Worm (Caenorhabditis elegans) whole organism, L4/young adult: ENCODE data around the gene sdz-31.

Experiments
- W03F9.2 ChIP-seq: fragments of 150-350 bp; optimal IDR thresholded peaks from 2 replicates; lab custom pipeline; 2014; ENCODE audit warnings: missing biosample characterization, missing genetic modification characterization
- dao-5 ChIP-seq: sonication (generic microtip); optimal IDR thresholded peaks from 2 replicates; lab custom pipeline; 2016; ENCODE audit warnings: missing genotype, missing genetic modification characterization, moderate library complexity, missing compliant biosample characterization
- him-1 ChIP-seq: sonication (generic microtip); optimal IDR thresholded peaks from 2 replicates; lab custom pipeline; 2016; ENCODE audit warnings: missing genotype, missing genetic modification reagents, missing genetic modification characterization, missing compliant biosample characterization

The sdz-31 gene

DNA sequence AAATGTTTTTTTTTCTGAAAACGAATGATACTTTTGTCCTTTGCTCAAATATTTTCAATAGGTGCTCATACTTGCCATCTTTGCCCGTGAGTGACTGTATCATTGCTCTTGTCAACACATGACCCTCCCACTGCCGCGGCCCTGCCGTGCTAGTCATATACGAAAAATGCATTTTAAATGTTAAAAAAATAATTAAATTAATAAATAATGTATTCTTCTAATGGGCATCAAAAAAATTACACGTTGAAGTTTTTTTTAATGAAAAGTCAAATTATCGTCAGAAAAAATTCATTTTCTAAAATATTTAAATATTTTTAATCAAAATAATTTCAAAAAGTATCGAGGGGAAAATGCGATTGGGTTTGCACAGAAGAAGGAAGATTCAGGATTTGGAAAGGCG, 42.5 kb downstream of the sdz-31 start, which contains the start of gene C50H2.7:
Gene C50H2.7 (plus strand): TSS at position 301 of the 400 bp plus-strand sequence.
- TF ChIP-seq dao-5 (tag; lab: Kevin White, UChicago) (no peak), him-1 (tag; lab: Kevin White, UChicago) (no peak), W03F9.2 (tag; lab: Kevin White, UChicago) (no peak)

DNA sequence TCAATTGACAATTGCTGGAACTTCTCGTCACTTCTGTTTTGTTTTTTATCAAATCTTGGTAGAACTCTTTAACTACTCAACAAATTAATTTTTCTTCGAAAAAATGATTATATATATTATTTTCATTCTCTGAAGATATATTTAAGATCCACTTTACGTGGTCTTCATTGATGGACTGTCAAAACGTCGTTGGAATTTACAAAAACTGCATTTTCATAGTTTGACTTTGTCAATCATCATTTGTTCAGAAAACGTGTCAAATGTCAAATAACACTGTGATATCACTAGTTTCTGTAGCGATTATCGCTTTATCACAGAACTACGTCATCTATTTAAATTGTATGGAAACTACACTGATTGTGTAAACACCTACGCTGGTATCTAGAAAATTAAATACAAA, 44.4 kb downstream of the sdz-31 start:
- TF ChIP-seq dao-5 (tag; lab: Kevin White, UChicago) = no peak
- TF ChIP-seq him-1 (tag; lab: Kevin White, UChicago) = no peak
- no peak for TF ChIP-seq W03F9.2 (tag; lab: Kevin White, UChicago)

DNA sequence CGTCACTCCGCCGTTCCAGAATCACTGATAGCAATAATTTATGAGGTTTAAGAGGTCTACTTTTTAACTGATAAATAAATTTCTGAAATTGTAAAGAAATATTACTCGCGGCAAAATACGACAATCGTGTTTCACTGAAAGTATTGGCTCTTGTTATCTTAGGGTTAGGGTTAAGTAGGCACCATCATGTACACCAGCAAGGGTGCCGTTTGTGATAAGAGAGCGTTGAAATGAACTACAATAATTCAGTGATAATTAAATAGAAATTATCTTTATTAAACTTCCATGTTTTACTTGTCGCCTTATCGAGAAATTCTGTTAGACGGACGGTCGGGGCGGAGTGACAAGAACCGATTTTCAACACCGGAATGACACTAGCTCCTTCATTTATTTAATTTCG, 45.7 kb downstream of the sdz-31 start:
- no peak for TF ChIP-seq dao-5 (tag; lab: Kevin White, UChicago)
- TF ChIP-seq W03F9.2 (tag; lab: Kevin White, UChicago) = no peak
- no peak for TF ChIP-seq him-1 (tag; lab: Kevin White, UChicago)

DNA sequence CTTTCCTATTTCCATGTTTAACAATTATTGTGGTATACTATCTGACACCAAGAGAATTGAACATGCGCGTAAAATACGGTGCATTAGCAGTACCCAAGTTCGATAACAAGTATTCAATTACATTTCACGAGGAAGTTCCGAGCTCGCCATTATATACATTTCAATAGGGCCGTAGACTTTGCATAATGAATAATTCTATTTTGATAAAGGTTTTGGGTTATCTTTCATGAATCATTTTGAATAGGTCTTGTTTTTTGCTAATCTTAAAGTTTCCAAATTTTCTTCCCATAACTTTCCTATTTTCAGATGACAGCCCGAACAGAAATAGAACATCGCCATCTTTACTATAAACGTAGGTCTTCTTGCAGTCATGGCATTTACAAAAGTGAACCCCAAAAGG, 46.3 kb downstream of the sdz-31 start, which contains the start of gene C50H2.13:
Gene C50H2.13 (plus strand): TSS at position 301 of the 400 bp plus-strand sequence.
- TF ChIP-seq him-1 (tag; lab: Kevin White, UChicago) = no peak
- no peak for TF ChIP-seq dao-5 (tag; lab: Kevin White, UChicago)
- TF ChIP-seq W03F9.2 (tag; lab: Kevin White, UChicago) = no peak

DNA sequence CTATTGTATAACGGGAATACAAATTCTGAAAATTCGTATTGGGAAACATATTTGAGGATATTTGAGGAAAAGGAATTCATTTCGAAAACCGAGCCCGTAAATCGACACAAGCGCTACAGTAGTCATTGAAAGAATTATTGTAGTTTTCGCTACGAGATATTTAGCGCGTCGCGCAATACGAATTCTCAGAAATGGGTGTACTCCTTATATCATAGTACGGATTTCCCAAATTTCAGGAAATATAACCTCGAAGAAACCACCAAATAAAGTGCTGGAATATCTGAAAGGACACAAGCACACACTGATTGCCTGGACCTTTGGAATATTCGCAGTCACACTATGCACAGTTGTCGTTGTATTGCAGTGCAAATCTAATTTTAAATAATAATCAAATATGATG, 47.4 kb downstream of the sdz-31 start:
- TF ChIP-seq dao-5 (tag; lab: Kevin White, UChicago) (no peak), W03F9.2 (tag; lab: Kevin White, UChicago) (no peak), him-1 (tag; lab: Kevin White, UChicago) (no peak)

DNA sequence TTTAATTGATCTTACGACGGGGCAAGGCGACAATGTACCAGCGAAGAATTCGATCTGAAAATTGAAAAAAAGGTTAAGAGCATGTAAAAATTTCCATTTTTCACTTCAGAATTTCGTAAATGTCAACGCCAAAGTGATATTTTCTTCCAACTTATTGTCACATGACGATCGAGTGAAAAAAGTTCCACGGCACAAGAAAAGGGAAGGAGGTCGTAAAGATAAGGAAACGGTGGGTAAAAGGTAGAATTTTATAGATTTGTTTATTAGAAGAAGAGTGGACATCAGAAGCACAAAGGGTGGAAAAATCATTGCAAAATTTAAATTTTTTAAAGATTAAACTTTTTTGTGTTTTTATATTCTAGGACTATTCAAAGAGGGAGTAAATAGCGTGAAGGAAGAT, 48.0 kb downstream of the sdz-31 start:
- TF ChIP-seq W03F9.2 (tag; lab: Kevin White, UChicago) (no peak), dao-5 (tag; lab: Kevin White, UChicago) (no peak), him-1 (tag; lab: Kevin White, UChicago) (no peak)

DNA sequence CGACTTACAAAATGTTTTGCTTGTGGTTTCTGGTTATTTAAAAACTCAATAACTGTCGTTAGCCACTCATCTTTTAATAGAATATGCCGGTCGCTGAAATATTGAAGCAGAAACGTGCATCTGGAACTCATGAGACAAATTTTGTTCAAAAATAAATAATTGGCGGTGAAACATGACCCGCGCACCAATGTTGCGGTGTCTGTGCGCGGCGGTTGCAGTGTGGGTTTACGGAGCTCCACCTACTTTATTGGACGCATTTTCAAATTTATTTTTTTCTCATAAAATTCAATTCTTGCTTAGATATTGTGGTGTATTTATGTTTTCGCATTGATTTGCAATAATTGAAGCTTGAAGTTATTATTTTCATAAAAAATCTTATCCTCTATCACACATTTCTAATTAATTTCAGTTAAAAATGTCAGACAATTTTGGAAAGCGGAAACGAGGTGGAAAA, 50.7 kb downstream of the sdz-31 start, which contains the start of the genes rmh-2 and suds-3:
Gene rmh-2 (minus strand): TSS at position 164 of the 454 bp plus-strand sequence.
Gene suds-3 (plus strand): TSS at position 404 of the 454 bp plus-strand sequence.
- TF ChIP-seq W03F9.2 (tag; lab: Kevin White, UChicago) (no peak), him-1 (tag; lab: Kevin White, UChicago) (no peak), dao-5 (tag; lab: Kevin White, UChicago) (no peak)
